Fruit fly (Drosophila melanogaster): Measurements from ENCODE around the gene CG32270.

CG32270 gene

DNA sequence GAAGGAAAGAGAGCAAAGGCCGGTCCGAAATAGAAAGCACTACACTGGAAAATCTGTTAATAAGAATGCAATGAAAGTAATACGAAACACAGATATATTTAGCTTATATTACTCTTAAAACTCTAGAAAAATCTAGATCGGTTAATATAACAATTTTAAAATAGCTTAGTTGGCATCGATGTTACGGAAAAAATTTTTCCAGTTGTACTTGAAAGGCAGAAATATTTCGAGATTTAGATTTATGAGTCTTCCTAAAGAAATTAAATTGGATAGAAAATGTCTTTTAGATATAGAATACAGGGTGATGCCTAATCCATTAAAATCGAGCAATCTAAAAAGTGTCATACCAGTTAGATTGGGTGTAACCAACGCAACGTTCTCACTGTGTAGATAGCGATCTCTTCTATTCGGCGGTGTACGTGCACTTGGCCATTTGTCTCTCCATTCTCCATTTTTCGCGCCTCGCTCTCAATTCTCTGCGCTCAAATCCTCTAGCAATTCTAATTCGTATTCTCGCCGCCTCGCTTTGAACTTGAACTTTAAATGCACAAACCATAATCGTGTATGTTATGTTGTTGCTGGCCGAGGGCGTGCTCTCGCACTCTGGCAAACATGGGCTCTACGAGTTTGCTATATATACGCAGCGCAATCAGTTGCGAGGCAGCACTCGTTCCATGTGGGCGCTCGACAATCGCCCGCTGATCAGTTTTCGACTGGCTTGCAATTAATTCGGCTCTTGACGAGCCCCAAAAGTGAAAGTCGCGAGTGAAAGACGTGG is 41.4 kb upstream of the CG32270 start (continued):
- TF ChIP-seq Optix (GFP tag; IDR thresholded peaks at IDR 0.05), result peak; percentile 77
- no peak for TF ChIP-seq sc (optimal IDR thresholded peaks at IDR 0.05)
- TF ChIP-seq sc (GFP tag; optimal IDR thresholded peaks at IDR 0.05), result peak; percentile 98
- peak; percentile 74 for TF ChIP-seq CG7928 (GFP tag; optimal IDR thresholded peaks at IDR 0.05)
- peak; percentile 90 for TF ChIP-seq pb (GFP tag; optimal IDR thresholded peaks at IDR 0.05)
- TF ChIP-seq CG13624 (GFP tag; optimal IDR thresholded peaks at IDR 0.05), result peak; percentile 95
- peak in 1 of 2 experiments; percentile 67 for TF ChIP-seq crp (GFP tag; optimal IDR thresholded peaks at IDR 0.05)
- peak; percentile 54; the same call in 1 of the 2 replicates for TF ChIP-seq E2f2 (GFP tag; IDR thresholded peaks at IDR 0.05)
- TF ChIP-seq CG32767 (GFP tag; IDR thresholded peaks at IDR 0.05), result peak; percentile 76; the same call in 1 of the 2 replicates
- peak; percentile 93 for TF ChIP-seq jumu (GFP tag; optimal IDR thresholded peaks at IDR 0.05)
- peak; percentile 18 for TF ChIP-seq CG13894 (tag; optimal IDR thresholded peaks at IDR 0.05)
- TF ChIP-seq bab2 (GFP tag; optimal IDR thresholded peaks at IDR 0.05), result peak; percentile 93
- peak; percentile 95 for TF ChIP-seq zfh2 (GFP tag; optimal IDR thresholded peaks at IDR 0.05)
- TF ChIP-seq CG8388 (GFP tag; optimal IDR thresholded peaks at IDR 0.05), result peak; percentile 93
- peak; percentile 88 for TF ChIP-seq croc (GFP tag; conservative IDR thresholded peaks at IDR 0.05)
- TF ChIP-seq CG9437 (GFP tag; optimal IDR thresholded peaks at IDR 0.05), result peak; percentile 95
- peak; percentile 86 for TF ChIP-seq CG12219 (GFP tag; optimal IDR thresholded peaks at IDR 0.05)
- peak; percentile 59 for TF ChIP-seq CTCF (GFP tag; optimal IDR thresholded peaks at IDR 0.05)
- TF ChIP-seq Atf6 (GFP tag; IDR thresholded peaks at IDR 0.05), result peak; percentile 86; the same call in 1 of the 2 replicates
- TF ChIP-seq Elba2 (GFP tag; optimal IDR thresholded peaks at IDR 0.05), result peak; percentile 63
- peak; percentile 74 for TF ChIP-seq Jarid2 (GFP tag; optimal IDR thresholded peaks at IDR 0.05)
- TF ChIP-seq Dip3 (GFP tag; optimal IDR thresholded peaks at IDR 0.05), result peak; percentile 95
- peak; percentile 69 for TF ChIP-seq dimm (GFP tag; IDR thresholded peaks at IDR 0.05)
- TF ChIP-seq pan (optimal IDR thresholded peaks at IDR 0.05), result no peak
- peak in 1 of 2 experiments; percentile 75 for TF ChIP-seq pan (GFP tag; optimal IDR thresholded peaks at IDR 0.05 in 1 of 2, IDR thresholded peaks at IDR 0.05 in 1 of 2)
- peak; percentile 95 for TF ChIP-seq CHES-1-like (GFP tag; optimal IDR thresholded peaks at IDR 0.05)
- TF ChIP-seq Doc2 (GFP tag; IDR thresholded peaks at IDR 0.05), result no peak
- peak; percentile 98 for TF ChIP-seq CG12659 (GFP tag; optimal IDR thresholded peaks at IDR 0.05)
- peak; percentile 95 for TF ChIP-seq CG11504 (tag; optimal IDR thresholded peaks at IDR 0.05)
- TF ChIP-seq nom (GFP tag; optimal IDR thresholded peaks at IDR 0.05), result no peak
- TF ChIP-seq CG17328 (GFP tag; IDR thresholded peaks at IDR 0.05), result peak; percentile 77
- TF ChIP-seq z (GFP tag; IDR thresholded peaks at IDR 0.05), result no peak
- no peak for TF ChIP-seq vnd (GFP tag; IDR thresholded peaks at IDR 0.05; ENCODE audit: partially characterized antibody)
- no peak for TF ChIP-seq Dref (GFP tag; IDR thresholded peaks at IDR 0.05)
- TF ChIP-seq CG10565 (GFP tag; optimal IDR thresholded peaks at IDR 0.05), result peak; percentile 80
- TF ChIP-seq toy (GFP tag; IDR thresholded peaks at IDR 0.05), result no peak
- TF ChIP-seq tx (GFP tag; optimal IDR thresholded peaks at IDR 0.05), result peak; percentile 95
- peak; percentile 80 for TF ChIP-seq Spps (tag; optimal IDR thresholded peaks at IDR 0.05)
- TF ChIP-seq CG9609 (GFP tag; optimal IDR thresholded peaks at IDR 0.05), result peak; percentile 96
- peak; percentile 91 for TF ChIP-seq gsb-n (tag; optimal IDR thresholded peaks at IDR 0.05)
- peak; percentile 66 for TF ChIP-seq CG10959 (GFP tag; IDR thresholded peaks at IDR 0.05)
- peak; percentile 81 for TF ChIP-seq ranshi (GFP tag; IDR thresholded peaks at IDR 0.05)
- peak; percentile 97 for TF ChIP-seq CG1529 (GFP tag; optimal IDR thresholded peaks at IDR 0.05)
- peak; percentile 96 for TF ChIP-seq phol (tag; optimal IDR thresholded peaks at IDR 0.05)
- no peak for TF ChIP-seq Dip2 (GFP tag; IDR thresholded peaks at IDR 0.05)
- peak; percentile 86 for TF ChIP-seq oc (tag; optimal IDR thresholded peaks at IDR 0.05)
- no peak for TF ChIP-seq pfk (GFP tag; optimal IDR thresholded peaks at IDR 0.05)
- TF ChIP-seq Atf-2 (GFP tag; optimal IDR thresholded peaks at IDR 0.05), result peak; percentile 97
- TF ChIP-seq gsb (GFP tag; IDR thresholded peaks at IDR 0.05), result peak; percentile 67
- TF ChIP-seq CG10366 (GFP tag; IDR thresholded peaks at IDR 0.05), result peak; percentile 82; the same call in 1 of the 2 replicates
- peak; percentile 95 for TF ChIP-seq CG4820 (GFP tag; optimal IDR thresholded peaks at IDR 0.05)
